Worm (Caenorhabditis elegans) whole organism, early embryonic: ENCODE measurements around the gene ptr-24.

Experiments used
- B0310.2 ChIP-seq: sonication (generic microtip); optimal IDR thresholded peaks from 2 replicates; lab custom pipeline; 2016; ENCODE audit warnings: mild to moderate bottlenecking, missing genetic modification characterization, missing compliant biosample characterization
- aly-1 ChIP-seq: sonication (generic microtip); optimal IDR thresholded peaks from 2 replicates; lab custom pipeline; 2016; ENCODE audit warnings: missing genetic modification characterization, missing compliant biosample characterization
- ama-1 ChIP-seq: fragments of 150-350 bp; optimal IDR thresholded peaks from 2 replicates; lab custom pipeline; 2014
- ceh-13 ChIP-seq: fragments of 200-800 bp; sonication (Bioruptor generic); optimal IDR thresholded peaks from 2 replicates; lab custom pipeline; 2018; ENCODE audit warnings: mild to moderate bottlenecking, missing genetic modification characterization, missing compliant biosample characterization
- ceh-36 ChIP-seq: sonication (generic microtip); optimal IDR thresholded peaks from 2 replicates; lab custom pipeline; 2016; ENCODE audit warnings: missing genetic modification characterization, inconsistent platforms, missing compliant biosample characterization
- ets-7 ChIP-seq: sonication (generic microtip); optimal IDR thresholded peaks from 2 replicates; lab custom pipeline; 2016; ENCODE audit warnings: missing genotype, missing genetic modification characterization, missing compliant biosample characterization
- flt-1 ChIP-seq: fragments of 200-800 bp; sonication (Bioruptor generic); IDR thresholded peaks from 2 replicates; pipeline ENCODE4 v1.3.6; 2022; ENCODE audit warnings: missing genetic modification characterization, missing compliant biosample characterization
- hmbx-1 ChIP-seq: sonication (generic microtip); optimal IDR thresholded peaks from 2 replicates; lab custom pipeline; 2016; ENCODE audit warnings: mild to moderate bottlenecking, missing genetic modification characterization, missing compliant biosample characterization
- hmg-4 ChIP-seq: fragments of 200-800 bp; sonication (Bioruptor generic); optimal IDR thresholded peaks from 2 replicates; lab custom pipeline; 2018; ENCODE audit warnings: mild to moderate bottlenecking, missing genetic modification characterization, missing compliant biosample characterization
- hnd-1 ChIP-seq: sonication (generic microtip); optimal IDR thresholded peaks from 2 replicates; lab custom pipeline; 2016; ENCODE audit warnings: missing genetic modification characterization, missing compliant biosample characterization
- pes-1 ChIP-seq: fragments of 200-800 bp; sonication (Bioruptor generic); IDR thresholded peaks from 2 replicates; pipeline ENCODE4 v1.3.6; 2022; ENCODE audit warnings: missing genetic modification reagents, missing genetic modification characterization, missing compliant biosample characterization
- scrt-1 ChIP-seq: fragments of 200-800 bp; sonication (Bioruptor generic); IDR thresholded peaks from 2 replicates; pipeline ENCODE4 v1.3.6; 2022; ENCODE audit warnings: missing genetic modification characterization, missing compliant biosample characterization
- sea-1 ChIP-seq: fragments of 200-800 bp; sonication (Bioruptor generic); conservative IDR thresholded peaks from 2 replicates; pipeline ENCODE4 v1.3.6; 2022; ENCODE audit warnings: missing genetic modification characterization, missing compliant biosample characterization
- tbx-11 ChIP-seq: fragments of 200-800 bp; sonication (Bioruptor generic); IDR thresholded peaks from 2 replicates; pipeline ENCODE4 v1.3.6; 2022; ENCODE audit warnings: missing genetic modification characterization, missing compliant biosample characterization
- tra-4 ChIP-seq: sonication (generic microtip); optimal IDR thresholded peaks from 2 replicates; lab custom pipeline; 2017; ENCODE audit warnings: missing genetic modification characterization, missing compliant biosample characterization

The ptr-24 gene

ce11 chrX:13341853-13342252 lies 4.0 kb downstream of the ptr-24 start:
- TF ChIP-seq ceh-36 (no peak), aly-1 (no peak), flt-1 (GFP tag; lab: Robert Waterston, UW) (no peak), tra-4 (tag; lab: Kevin White, UChicago) (no peak), ets-7 (tag; lab: Kevin White, UChicago) (no peak), hmg-4 (no peak)

ce11 chrX:13347251-13347650 lies 9.4 kb downstream of the ptr-24 start:
- no peak for TF ChIP-seq flt-1 (GFP tag; lab: Robert Waterston, UW)
- TF ChIP-seq tra-4 (tag; lab: Kevin White, UChicago), result no peak

DNA sequence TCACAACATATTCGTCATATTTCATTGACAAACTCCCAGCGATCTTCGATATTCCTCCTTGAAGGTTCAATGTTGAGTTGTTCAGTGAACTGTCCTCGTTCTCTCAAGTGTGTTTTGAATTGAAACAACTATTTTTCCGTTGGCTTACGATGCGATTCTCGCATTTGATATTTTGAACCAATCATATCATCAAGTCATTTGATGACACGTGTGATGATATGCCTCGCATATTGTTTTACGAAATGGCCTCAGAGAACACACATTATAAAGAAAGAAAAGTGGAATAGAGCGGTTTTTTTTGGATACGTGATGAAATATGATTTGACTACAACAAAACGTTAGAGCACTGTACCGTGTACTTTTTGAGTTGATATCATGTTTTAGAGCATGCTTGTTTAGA lies 10.6 kb downstream of the ptr-24 start:
- TF ChIP-seq pes-1 (GFP tag; lab: Robert Waterston, UW) (no peak), B0310.2 (no peak)

- no peak for TF ChIP-seq tra-4 (tag; lab: Kevin White, UChicago)
- TF ChIP-seq hnd-1 (tag; lab: Kevin White, UChicago), result no peak
Observed at ce11 chrX:13349230-13350122, 11.6 kb downstream of the ptr-24 start.

ce11 chrX:13350123-13350798 lies 12.4 kb downstream of the ptr-24 start:
- TF ChIP-seq hmg-4 (no peak), pes-1 (GFP tag; lab: Robert Waterston, UW) (no peak)

- TF ChIP-seq hnd-1 (tag; lab: Kevin White, UChicago), result no peak
- no peak for TF ChIP-seq ceh-13 (GFP tag; lab: Kevin White, UChicago)
- TF ChIP-seq ceh-36, result no peak
- no peak for TF ChIP-seq sea-1 (GFP tag; lab: Robert Waterston, UW)
- no peak for TF ChIP-seq ets-7 (tag; lab: Kevin White, UChicago)
- TF ChIP-seq B0310.2, result no peak
- no peak for TF ChIP-seq tra-4 (tag; lab: Kevin White, UChicago)
- TF ChIP-seq hmg-4, result no peak
- no peak for TF ChIP-seq tbx-11 (GFP tag; lab: Robert Waterston, UW)
- no peak for TF ChIP-seq aly-1
- TF ChIP-seq hmbx-1, result no peak
- no peak for TF ChIP-seq flt-1 (GFP tag; lab: Robert Waterston, UW)
- TF ChIP-seq ama-1, result no peak
Observed at ce11 chrX:13350804-13351747, 13.2 kb downstream of the ptr-24 start, which contains the start of gene mxl-3. mxl-3 (minus strand) TSS chrX:13350804.

DNA sequence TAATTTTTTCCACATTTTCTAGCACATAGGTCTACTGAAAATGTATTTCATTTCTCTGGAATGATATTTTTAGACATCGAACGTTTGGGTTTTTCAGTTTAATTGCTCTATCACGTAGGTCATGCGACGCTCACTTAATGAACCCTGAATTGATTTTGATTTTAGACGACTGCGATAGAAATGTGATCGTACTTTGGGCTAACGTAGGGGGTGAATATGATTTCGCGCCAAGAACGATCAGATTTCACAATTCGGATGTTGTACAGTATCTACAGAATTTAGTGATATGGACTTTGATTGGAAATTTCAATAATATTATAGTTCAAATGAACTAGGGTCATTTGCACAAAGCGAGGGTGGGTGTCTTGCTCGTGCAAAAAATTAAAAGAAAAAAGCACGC lies 14.3 kb downstream of the ptr-24 start:
- TF ChIP-seq B0310.2 (no peak), scrt-1 (GFP tag; lab: Robert Waterston, UW) (no peak)

DNA sequence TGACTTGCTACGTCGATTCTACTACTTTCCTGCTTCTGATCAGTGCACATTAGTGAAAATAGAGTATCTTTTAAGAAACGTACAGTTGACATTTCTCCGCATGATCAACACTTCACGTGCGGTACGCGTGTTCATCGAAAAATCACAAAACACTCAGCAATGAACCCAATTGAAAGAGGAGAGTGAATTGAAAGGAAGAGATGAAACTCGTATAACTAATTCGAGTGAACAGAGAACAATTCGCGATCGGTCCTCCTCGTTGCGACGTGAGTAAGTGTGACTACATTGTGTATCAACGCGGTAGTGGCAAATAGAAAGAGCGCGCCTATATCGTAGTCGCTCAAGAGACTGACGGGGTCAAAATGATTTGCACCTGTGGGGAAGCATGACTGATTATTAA lies 15.7 kb downstream of the ptr-24 start:
- TF ChIP-seq ama-1 (no peak), aly-1 (no peak), scrt-1 (GFP tag; lab: Robert Waterston, UW) (no peak), flt-1 (GFP tag; lab: Robert Waterston, UW) (no peak), pes-1 (GFP tag; lab: Robert Waterston, UW) (no peak), ceh-36 (no peak)

- TF ChIP-seq ceh-13 (GFP tag; lab: Kevin White, UChicago), result no peak
- no peak for TF ChIP-seq hmbx-1
Observed at ce11 chrX:13354672-13355407, 17.0 kb downstream of the ptr-24 start.
